Worm (Caenorhabditis elegans): ENCODE measurements around the gene C24A8.6.

- TF ChIP-seq him-1 (tag; optimal IDR thresholded peaks at IDR 0.05) (no peak), dao-5 (tag; optimal IDR thresholded peaks at IDR 0.05) (no peak)
Observed at ce11 chrX:4342730-4343129, 10.5 kb upstream of the C24A8.6 start.
